Fruit fly (Drosophila melanogaster) Kc167 (cell line): ENCODE data around the gene CG42833.

Source experiments
- Myc ChIP-seq: fragments of >200 bp; optimal IDR thresholded peaks from 2 replicates; lab custom pipeline; 2017; ENCODE audit warnings: missing external identifiers
- Sin3A ChIP-seq: fragments of >200 bp; optimal IDR thresholded peaks from 2 replicates; lab custom pipeline; 2018; ENCODE audit warnings: missing external identifiers
- h ChIP-seq: fragments of >200 bp; optimal IDR thresholded peaks from 3 replicates; lab custom pipeline; 2018; ENCODE audit warnings: missing external identifiers
- insv ChIP-seq: fragments of >200 bp; optimal IDR thresholded peaks from 3 replicates; lab custom pipeline; 2018; ENCODE audit warnings: missing external identifiers
- psq ChIP-seq: fragments of >200 bp; optimal IDR thresholded peaks from 2 replicates; lab custom pipeline; 2017; ENCODE audit warnings: missing external identifiers
- ttk ChIP-seq: sonication (Bioruptor generic); optimal IDR thresholded peaks from 2 replicates; lab custom pipeline; 2017; ENCODE audit warnings: missing external identifiers

CG42833 gene

dm6 chr3L:20231369-20231768, 31.5 kb downstream of the CG42833 start, which contains the start of gene CG13813:
TSS of gene CG13813 (plus strand) at chr3L:20231669.
- TF ChIP-seq psq (lab: Kevin White, UChicago): no peak
- no peak for TF ChIP-seq Sin3A (lab: Kevin White, UChicago)
- TF ChIP-seq Myc: no peak
- TF ChIP-seq h (lab: Kevin White, UChicago): no peak
- no peak for TF ChIP-seq insv (lab: Kevin White, UChicago)
- TF ChIP-seq ttk: no peak

dm6 chr3L:20237167-20237566, 37.3 kb downstream of the CG42833 start:
- TF ChIP-seq Sin3A (lab: Kevin White, UChicago): no peak
- TF ChIP-seq insv (lab: Kevin White, UChicago): no peak
- no peak for TF ChIP-seq h (lab: Kevin White, UChicago)
- TF ChIP-seq Myc: no peak

DNA sequence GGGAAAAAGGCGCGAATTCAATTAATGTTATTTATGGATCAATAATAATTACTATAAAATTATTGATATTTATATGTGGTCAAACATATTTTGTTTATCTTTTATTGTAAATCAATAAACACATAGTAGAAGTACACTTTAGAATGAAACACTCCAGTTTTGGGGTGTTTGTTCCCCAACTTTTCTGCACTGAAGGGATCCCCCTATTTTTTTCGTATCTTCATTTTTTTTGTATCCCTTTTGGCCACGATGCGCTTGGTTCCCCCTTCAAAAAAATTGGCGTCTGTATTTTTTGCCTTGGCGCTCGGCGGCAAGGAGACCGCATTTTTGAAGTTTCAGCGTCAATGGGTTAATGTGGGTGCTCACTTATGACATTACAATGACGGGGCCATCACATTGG, 40.9 kb downstream of the CG42833 start, which contains the start of gene Clc:
TSS of gene Clc (plus strand) at position 301 of the 400 bp plus-strand sequence.
- TF ChIP-seq insv (lab: Kevin White, UChicago) (no peak), ttk (no peak), Myc (no peak), h (lab: Kevin White, UChicago) (no peak), Sin3A (lab: Kevin White, UChicago) (no peak), psq (lab: Kevin White, UChicago) (no peak)

DNA sequence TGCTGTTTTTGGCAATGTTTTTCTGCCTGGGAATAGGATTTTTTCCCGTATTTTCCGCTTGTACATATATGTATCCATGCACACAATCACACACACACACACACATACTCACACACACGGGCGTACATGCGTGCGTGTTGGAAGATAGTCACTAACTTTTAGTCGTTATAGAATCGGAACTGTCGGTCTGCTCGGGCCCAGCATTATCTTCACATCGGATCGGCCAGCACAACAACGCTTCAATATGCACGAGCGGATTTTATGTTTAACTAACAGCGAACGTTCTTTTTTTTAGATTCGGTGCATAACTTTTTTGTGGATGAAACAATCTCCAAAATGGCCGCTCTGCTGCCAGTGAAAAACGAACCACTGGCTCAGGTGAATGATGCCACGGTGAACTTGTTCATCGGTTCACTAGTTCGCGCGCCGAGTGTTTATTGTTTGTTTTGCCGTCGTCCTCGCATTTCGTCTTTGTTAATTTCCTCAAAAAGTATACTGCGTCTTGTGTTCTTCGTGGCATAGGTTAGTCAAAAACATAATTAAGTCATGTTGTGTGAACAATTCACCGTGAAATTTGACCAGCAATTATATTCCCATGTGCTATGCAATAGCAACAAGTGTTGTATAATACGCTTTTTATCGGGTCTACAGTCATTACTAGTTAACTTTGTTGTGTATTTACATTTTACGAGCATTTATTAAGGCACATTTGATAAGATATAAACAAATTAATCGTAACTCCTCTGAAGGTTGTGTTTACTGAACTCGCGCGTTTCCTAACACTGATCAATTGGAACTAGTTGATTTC, 41.5 kb downstream of the CG42833 start, which contains the start of the genes CG6951 and CG17233:
TSS of gene CG6951 (plus strand) at position 105 of the 808 bp plus-strand sequence.
TSS of gene CG17233 (minus strand) at position 741 of the 808 bp plus-strand sequence.
- no peak for TF ChIP-seq Sin3A (lab: Kevin White, UChicago)
- no peak for TF ChIP-seq ttk
- no peak for TF ChIP-seq insv (lab: Kevin White, UChicago)

dm6 chr3L:20241987-20242982, 42.4 kb downstream of the CG42833 start:
- TF ChIP-seq insv (lab: Kevin White, UChicago): no peak
- no peak for TF ChIP-seq psq (lab: Kevin White, UChicago)
- no peak for TF ChIP-seq Sin3A (lab: Kevin White, UChicago)
- TF ChIP-seq ttk: no peak
- no peak for TF ChIP-seq h (lab: Kevin White, UChicago)
- no peak for TF ChIP-seq Myc

DNA sequence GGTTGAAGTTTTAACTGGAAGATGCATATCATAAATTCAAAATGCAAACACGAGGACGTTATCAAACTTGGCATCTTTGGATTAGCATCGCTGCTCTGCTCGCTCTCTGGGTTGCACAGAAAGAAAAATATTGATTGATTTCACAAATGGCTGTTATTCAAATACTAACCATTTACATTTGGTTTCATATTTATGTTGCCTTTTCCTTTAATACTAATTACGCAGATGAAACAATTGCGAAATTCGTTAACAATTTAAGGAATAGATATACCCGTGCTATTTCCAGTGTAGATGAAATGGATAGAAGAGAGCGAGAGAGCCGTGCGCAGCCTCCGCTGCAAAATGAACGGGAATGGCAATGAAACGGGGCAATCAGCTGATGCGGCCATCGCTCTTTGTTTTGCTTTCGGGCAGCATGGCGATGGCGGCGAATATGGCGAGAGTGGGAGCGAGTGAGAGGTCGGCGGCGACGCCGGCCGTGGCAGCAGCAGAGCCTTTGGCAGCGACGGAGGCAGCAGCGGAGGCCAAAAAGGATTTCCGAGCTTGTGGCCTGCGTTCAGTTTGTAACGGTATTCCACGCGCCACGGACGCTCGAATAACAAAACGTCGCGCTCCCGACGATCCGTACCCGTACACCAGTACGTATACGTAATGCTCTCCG, 47.8 kb downstream of the CG42833 start, which contains the start of gene rdgC:
TSS of gene rdgC (plus strand) at position 568 of the 661 bp plus-strand sequence.
- TF ChIP-seq Myc (no peak), h (lab: Kevin White, UChicago) (no peak), ttk (no peak), insv (lab: Kevin White, UChicago) (no peak), Sin3A (lab: Kevin White, UChicago) (no peak), psq (lab: Kevin White, UChicago) (no peak)
